Fruit fly (Drosophila melanogaster) whole organism, pupa: Measurements from ENCODE around the gene CG4896.

Experiments
- CG9948 ChIP-seq: fragments of 200-800 bp; sonication (Bioruptor generic); optimal IDR thresholded peaks from 2 replicates; lab custom pipeline; 2018; ENCODE audit warnings: missing biosample characterization, mild to moderate bottlenecking, missing genetic modification characterization, moderate library complexity
- Pif1B ChIP-seq: fragments of 200-800 bp; sonication (Bioruptor generic); optimal IDR thresholded peaks from 3 replicates; lab custom pipeline; 2016; ENCODE audit warnings: missing biosample characterization, missing genetic modification characterization

- TF ChIP-seq CG9948 (no peak), Pif1B (GFP tag; lab: Kevin White, UChicago) (no peak)
Observed at dm6 chr2L:1163538-1164143, 13.8 kb upstream of the CG4896 start, which contains the start of gene CG5080.
